Worm (Caenorhabditis elegans): ENCODE measurements around the gene pgp-7.
A peak's percentile ranks its signal among the peaks of the same experiment; 100 is the strongest.

pgp-7 gene

DNA sequence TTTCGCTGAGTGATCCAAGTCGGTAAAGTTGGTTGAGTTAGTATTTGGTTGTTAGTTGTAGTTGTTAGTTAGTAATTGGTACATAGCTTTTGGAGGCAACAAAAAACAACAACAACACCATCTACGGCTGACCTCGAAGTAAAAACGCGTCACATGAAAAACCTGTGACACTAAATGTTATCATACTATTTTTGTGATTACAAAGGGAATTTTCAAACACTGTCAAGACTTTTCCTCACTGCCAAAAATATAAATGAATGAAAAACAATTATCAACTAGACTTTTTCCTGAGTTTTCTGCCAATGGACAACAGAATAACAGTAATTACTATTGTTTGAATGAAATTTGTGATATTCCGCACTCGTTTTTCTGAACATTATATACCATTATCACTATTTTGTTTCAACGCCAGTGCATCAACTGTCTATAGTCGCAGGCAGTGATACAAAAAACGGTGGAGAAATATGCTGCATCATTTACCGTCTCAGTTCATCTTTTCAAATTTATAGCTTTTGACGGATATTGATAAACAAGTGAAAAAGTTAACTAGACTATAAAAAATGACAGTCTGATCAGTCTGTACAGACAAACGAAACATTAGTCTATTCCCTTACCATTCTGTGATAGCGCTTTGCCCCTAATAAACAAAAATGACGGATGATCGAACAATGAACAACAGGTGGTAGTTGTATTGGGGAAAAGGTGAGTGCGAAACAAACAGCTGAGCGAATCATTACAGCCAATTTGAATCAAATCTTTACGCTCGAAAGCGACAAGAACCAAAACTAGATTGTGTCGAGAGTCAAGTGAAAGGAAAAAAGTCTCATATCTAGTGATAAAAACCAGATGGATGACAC lies 44.6 kb upstream of the pgp-7 start:
- TF ChIP-seq nhr-6 (tag; optimal IDR thresholded peaks at IDR 0.05) (no peak), pqm-1 (tag; optimal IDR thresholded peaks at IDR 0.05) (peak; percentile 49), F26F4.8 (GFP tag; conservative IDR thresholded peaks at IDR 0.05) (no peak), cey-2 (tag; optimal IDR thresholded peaks at IDR 0.05; ENCODE audit: borderline replicate concordance, insufficient read depth) (no peak), jun-1 (tag; optimal IDR thresholded peaks at IDR 0.05) (no peak), skn-1 (tag; optimal IDR thresholded peaks at IDR 0.05) (no peak), ama-1 (optimal IDR thresholded peaks at IDR 0.05) (no peak), nhr-102 (tag; optimal IDR thresholded peaks at IDR 0.05) (no peak), nhr-48 (tag; optimal IDR thresholded peaks at IDR 0.05) (peak; percentile 23), pha-4 (GFP tag; IDR thresholded peaks at IDR 0.05) (no peak), pha-4 (tag; optimal IDR thresholded peaks at IDR 0.05) (no peak), daf-16 (GFP tag; optimal IDR thresholded peaks at IDR 0.05) (no peak), daf-16 (tag; optimal IDR thresholded peaks at IDR 0.05) (peak; percentile 80), snpc-4 (tag; optimal IDR thresholded peaks at IDR 0.05) (no peak), php-3 (GFP tag; IDR thresholded peaks at IDR 0.05) (0 out of 2 replicates have a peak, but pooled peaks have one; percentile 18), zag-1 (tag; optimal IDR thresholded peaks at IDR 0.05) (no peak), unc-62 (GFP tag; optimal IDR thresholded peaks at IDR 0.05 in 1 of 2) (peak in 1 of 2 experiments; percentile 93), unc-62 (tag; optimal IDR thresholded peaks at IDR 0.05) (no peak), lin-13 (GFP tag; optimal IDR thresholded peaks at IDR 0.05) (no peak), mep-1 (tag; optimal IDR thresholded peaks at IDR 0.05) (no peak), nhr-11 (tag; optimal IDR thresholded peaks at IDR 0.05) (no peak), zfp-2 (tag; optimal IDR thresholded peaks at IDR 0.05) (no peak), dve-1 (tag; optimal IDR thresholded peaks at IDR 0.05; ENCODE audit: insufficient read depth) (peak; percentile 30), hlh-30 (tag; optimal IDR thresholded peaks at IDR 0.05; ENCODE audit: insufficient read depth) (peak; percentile 50), tag-97 (GFP tag; IDR thresholded peaks at IDR 0.05) (no peak), F37D6.2 (tag; optimal IDR thresholded peaks at IDR 0.05) (no peak), hlh-11 (tag; optimal IDR thresholded peaks at IDR 0.05) (peak; percentile 57), Y48G9A.11 (GFP tag; IDR thresholded peaks at IDR 0.05) (no peak)

DNA sequence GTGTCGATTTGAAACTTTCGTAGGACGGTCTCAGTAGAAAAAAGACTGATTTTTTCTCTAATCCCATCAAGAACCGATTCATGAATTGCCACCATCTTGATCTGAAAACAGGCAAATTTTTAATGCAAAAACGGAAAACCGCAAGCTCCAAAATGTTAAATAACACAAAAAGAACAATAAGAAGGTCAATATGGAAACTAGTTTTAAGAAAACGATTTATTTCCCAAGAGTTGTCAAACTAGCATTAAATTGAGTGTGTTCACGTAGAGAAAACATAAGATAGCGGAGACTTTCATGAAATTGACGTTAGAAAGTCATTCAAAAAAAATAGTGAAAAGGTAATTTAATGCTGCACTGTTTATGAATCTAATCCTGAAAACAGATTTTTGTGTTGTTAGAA lies 43.9 kb upstream of the pgp-7 start, which contains the start of gene F47B10.9:
TSS of gene F47B10.9 (minus strand) at position 101 of the 400 bp plus-strand sequence.
- TF ChIP-seq ZK546.5 (tag; optimal IDR thresholded peaks at IDR 0.05) (no peak), sdz-12 (GFP tag; optimal IDR thresholded peaks at IDR 0.05) (no peak), R02D3.7 (tag; optimal IDR thresholded peaks at IDR 0.05) (no peak), mxl-2 (GFP tag; conservative IDR thresholded peaks at IDR 0.05) (no peak), ZK337.2 (GFP tag; IDR thresholded peaks at IDR 0.05) (no peak), daf-8 (GFP tag; IDR thresholded peaks at IDR 0.05) (no peak), zfp-2 (tag; optimal IDR thresholded peaks at IDR 0.05) (no peak), mep-1 (tag; optimal IDR thresholded peaks at IDR 0.05) (no peak), lin-39 (tag; optimal IDR thresholded peaks at IDR 0.05) (no peak), duxl-1 (tag; optimal IDR thresholded peaks at IDR 0.05; ENCODE audit: poor library complexity) (no peak), nhr-41 (GFP tag; IDR thresholded peaks at IDR 0.05) (no peak), lin-29 (GFP tag; IDR thresholded peaks at IDR 0.05) (no peak), pqm-1 (tag; optimal IDR thresholded peaks at IDR 0.05) (no peak), spr-1 (tag; optimal IDR thresholded peaks at IDR 0.05) (no peak), F26F4.8 (GFP tag; conservative IDR thresholded peaks at IDR 0.05) (no peak), mdt-29 (GFP tag; IDR thresholded peaks at IDR 0.05) (no peak)

Data from whole organism, L4 larva.